Fruit fly (Drosophila melanogaster): ENCODE measurements around the gene Cow.
A peak's percentile ranks its signal among the peaks of the same experiment; 100 is the strongest.

Gene Cow

DNA sequence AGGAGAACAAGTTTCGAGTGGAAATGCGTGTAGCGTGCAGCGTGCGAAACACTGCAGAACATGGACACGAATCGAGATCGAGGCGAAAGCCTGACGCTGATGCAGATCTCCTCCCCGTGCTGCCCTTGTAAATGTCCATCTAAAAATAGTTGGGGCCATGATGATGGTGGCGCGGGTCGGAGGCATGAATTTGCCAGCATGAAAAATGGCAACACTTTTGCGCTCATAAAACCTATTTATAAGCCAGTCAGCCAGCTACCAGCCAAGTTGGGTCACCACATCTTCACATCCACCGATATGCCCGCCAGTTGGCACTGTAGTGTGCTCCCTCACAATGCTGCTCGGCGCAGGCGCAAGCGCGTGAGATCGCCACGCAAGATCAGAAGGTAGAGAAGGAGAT lies 35.9 kb upstream of the Cow start (continued):
- TF ChIP-seq spab (GFP tag; optimal IDR thresholded peaks at IDR 0.05) (no peak), Eip93F (GFP tag; optimal IDR thresholded peaks at IDR 0.05) (no peak), CG11294 (GFP tag; IDR thresholded peaks at IDR 0.05) (no peak), CG10631 (GFP tag; optimal IDR thresholded peaks at IDR 0.05) (no peak), Met (GFP tag; optimal IDR thresholded peaks at IDR 0.05) (peak; percentile 76), ss (GFP tag; optimal IDR thresholded peaks at IDR 0.05) (peak in 1 of 2 experiments; percentile 97), cyc (GFP tag; optimal IDR thresholded peaks at IDR 0.05) (peak; percentile 78), CG15336 (GFP tag; IDR thresholded peaks at IDR 0.05) (no peak), Smox (GFP tag; optimal IDR thresholded peaks at IDR 0.05) (peak; percentile 71), CG8319 (GFP tag; optimal IDR thresholded peaks at IDR 0.05) (peak; percentile 66), CG6792 (GFP tag; optimal IDR thresholded peaks at IDR 0.05) (peak; percentile 69), CG3032 (tag; optimal IDR thresholded peaks at IDR 0.05) (peak; percentile 59), esn (GFP tag; optimal IDR thresholded peaks at IDR 0.05) (peak; percentile 72), CG6276 (GFP tag; optimal IDR thresholded peaks at IDR 0.05) (peak; percentile 5), Hr4 (GFP tag; optimal IDR thresholded peaks at IDR 0.05) (no peak), acj6 (GFP tag; optimal IDR thresholded peaks at IDR 0.05) (peak; percentile 37), fkh (GFP tag; optimal IDR thresholded peaks at IDR 0.05) (no peak)

DNA sequence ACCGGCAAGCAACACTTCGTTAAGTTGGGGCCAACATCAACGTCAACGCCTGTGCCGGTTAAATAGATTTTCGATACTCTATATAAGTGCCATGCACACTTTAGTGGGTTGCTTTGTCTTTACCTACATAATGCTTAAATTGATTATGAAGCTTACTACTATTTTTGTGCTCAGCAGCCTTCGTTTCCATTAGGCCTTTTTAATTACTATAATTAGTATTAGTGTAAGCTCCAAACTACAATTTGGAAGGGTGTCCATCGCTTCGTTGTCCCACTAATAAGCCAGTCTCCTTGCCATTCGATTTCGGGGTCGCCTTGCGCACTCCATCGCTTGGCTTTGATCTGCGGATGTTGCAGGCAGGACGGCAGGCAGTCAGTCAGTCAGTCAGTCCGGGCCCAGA lies 35.1 kb upstream of the Cow start:
- no peak for TF ChIP-seq CG4318 (GFP tag; optimal IDR thresholded peaks at IDR 0.05)
- TF ChIP-seq CG1621 (tag; optimal IDR thresholded peaks at IDR 0.05), result peak; percentile 73
- no peak for TF ChIP-seq CG6854 (GFP tag; optimal IDR thresholded peaks at IDR 0.05)
- peak; percentile 56 for TF ChIP-seq CG8119 (GFP tag; IDR thresholded peaks at IDR 0.05)
- peak; percentile 86 for TF ChIP-seq Eip78C (GFP tag)
- TF ChIP-seq CG6276 (GFP tag; optimal IDR thresholded peaks at IDR 0.05), result no peak
- peak; percentile 54 for TF ChIP-seq Sox14 (GFP tag; optimal IDR thresholded peaks at IDR 0.05)
- peak; percentile 73 for TF ChIP-seq fd59A (GFP tag; optimal IDR thresholded peaks at IDR 0.05)
- TF ChIP-seq Hr38 (GFP tag; optimal IDR thresholded peaks at IDR 0.05), result no peak
- peak; percentile 66 for TF ChIP-seq dsx (GFP tag; optimal IDR thresholded peaks at IDR 0.05; ENCODE audit: poor library complexity, severe bottlenecking)
- TF ChIP-seq esn (GFP tag; optimal IDR thresholded peaks at IDR 0.05), result peak; percentile 56
- TF ChIP-seq OdsH (GFP tag; optimal IDR thresholded peaks at IDR 0.05), result peak; percentile 63
- TF ChIP-seq eg (GFP tag; IDR thresholded peaks at IDR 0.05), result peak; percentile 44; the same call in 1 of the 3 replicates
- peak; percentile 40 for TF ChIP-seq CG31627 (GFP tag; optimal IDR thresholded peaks at IDR 0.05)
- peak; percentile 76 for TF ChIP-seq CG3919 (GFP tag; optimal IDR thresholded peaks at IDR 0.05)
- peak; percentile 60 for TF ChIP-seq CG7368 (GFP tag; optimal IDR thresholded peaks at IDR 0.05)
- peak; percentile 48 for TF ChIP-seq CG32006 (GFP tag; optimal IDR thresholded peaks at IDR 0.05)
- peak; percentile 1 for TF ChIP-seq Ets21C (GFP tag; optimal IDR thresholded peaks at IDR 0.05)
- peak; percentile 25 for TF ChIP-seq cyc (GFP tag; optimal IDR thresholded peaks at IDR 0.05)
- peak; percentile 34 for TF ChIP-seq CG11762 (GFP tag; optimal IDR thresholded peaks at IDR 0.05; ENCODE audit: insufficient read depth)
- TF ChIP-seq CG8319 (GFP tag; optimal IDR thresholded peaks at IDR 0.05), result peak; percentile 42
- TF ChIP-seq salr (GFP tag; optimal IDR thresholded peaks at IDR 0.05), result peak; percentile 20 to 68
- TF ChIP-seq achi (GFP tag; optimal IDR thresholded peaks at IDR 0.05), result peak; percentile 61
- peak; percentile 12 for TF ChIP-seq CG16779 (tag; optimal IDR thresholded peaks at IDR 0.05)
- TF ChIP-seq CG9139 (GFP tag; optimal IDR thresholded peaks at IDR 0.05), result peak; percentile 71
- TF ChIP-seq CG3032 (tag; optimal IDR thresholded peaks at IDR 0.05), result peak; percentile 85
- peak; percentile 48 for TF ChIP-seq Smox (GFP tag; optimal IDR thresholded peaks at IDR 0.05)
- peak; percentile 66 for TF ChIP-seq CG10631 (GFP tag; optimal IDR thresholded peaks at IDR 0.05)
- peak; percentile 33 for TF ChIP-seq vri (GFP tag; optimal IDR thresholded peaks at IDR 0.05)
- peak; percentile 47 for TF ChIP-seq Hr39 (GFP tag; optimal IDR thresholded peaks at IDR 0.05)
- TF ChIP-seq CG8632 (GFP tag; optimal IDR thresholded peaks at IDR 0.05), result peak; percentile 53
- TF ChIP-seq acj6 (GFP tag; optimal IDR thresholded peaks at IDR 0.05), result peak; percentile 66
- peak; percentile 72 for TF ChIP-seq svp (GFP tag)
- peak; percentile 52 for TF ChIP-seq CG34406 (GFP tag; optimal IDR thresholded peaks at IDR 0.05)
- TF ChIP-seq spab (GFP tag; optimal IDR thresholded peaks at IDR 0.05), result peak; percentile 67
- peak; percentile 62 for TF ChIP-seq topi (GFP tag; optimal IDR thresholded peaks at IDR 0.05)
- peak; percentile 19; the same call in 1 of the 2 replicates for TF ChIP-seq Gug (GFP tag; IDR thresholded peaks at IDR 0.05)
- no peak for TF ChIP-seq CG11294 (GFP tag; IDR thresholded peaks at IDR 0.05)
- TF ChIP-seq CG11902 (GFP tag; optimal IDR thresholded peaks at IDR 0.05), result peak; percentile 37
- TF ChIP-seq Ets96B (tag; optimal IDR thresholded peaks at IDR 0.05), result peak; percentile 71
- TF ChIP-seq Lpt (GFP tag; optimal IDR thresholded peaks at IDR 0.05), result peak; percentile 24
- TF ChIP-seq CG10669 (GFP tag; optimal IDR thresholded peaks at IDR 0.05), result peak; percentile 81

All from whole organism, prepupa.